Worm (Caenorhabditis elegans) whole organism, early embryonic: ENCODE results near the gene tpst-2.

Source experiments
- aly-1 ChIP-seq: sonication (generic microtip); optimal IDR thresholded peaks from 2 replicates; lab custom pipeline; 2016; ENCODE audit warnings: missing genetic modification characterization, missing compliant biosample characterization
- hmbx-1 ChIP-seq: sonication (generic microtip); optimal IDR thresholded peaks from 2 replicates; lab custom pipeline; 2016; ENCODE audit warnings: mild to moderate bottlenecking, missing genetic modification characterization, missing compliant biosample characterization

ce11 chrIII:748782-749181 is 22.3 kb upstream of the tpst-2 start:
- TF ChIP-seq aly-1 (no peak), hmbx-1 (tag; lab: Kevin White, UChicago) (no peak)
